Fruit fly (Drosophila melanogaster) whole organism, embryonic: ENCODE results near the gene Lip2.

Source experiments
- Aef1 ChIP-seq: fragments of 200-800 bp; sonication (Bioruptor generic); IDR thresholded peaks from 3 replicates; pipeline ENCODE4 v1.3.6; 2022; ENCODE audit warnings: missing biosample characterization, missing genetic modification characterization
- CG10366 ChIP-seq: fragments of 200-800 bp; sonication (Bioruptor generic); IDR thresholded peaks from 2 replicates; pipeline ENCODE4 v1.3.6; 2022; ENCODE audit warnings: missing biosample characterization, missing genetic modification characterization
- CG10654 ChIP-seq: fragments of 200-800 bp; sonication (Bioruptor generic); optimal IDR thresholded peaks from 2 replicates; lab custom pipeline; 2016; ENCODE audit warnings: missing biosample characterization, missing genetic modification characterization
- CG11696 ChIP-seq: fragments of 200-800 bp; sonication (Bioruptor generic); IDR thresholded peaks from 2 replicates; pipeline ENCODE4 v1.3.6; 2022; ENCODE audit warnings: missing biosample characterization, missing genetic modification characterization
- CG12744 ChIP-seq: fragments of 200-800 bp; sonication (Bioruptor generic); optimal IDR thresholded peaks from 2 replicates; lab custom pipeline; 2016; ENCODE audit warnings: missing biosample characterization, missing genetic modification characterization
- CG13287 ChIP-seq: fragments of 200-800 bp; sonication (Bioruptor generic); IDR thresholded peaks from 2 replicates; pipeline ENCODE4 v1.3.6; 2022; ENCODE audit warnings: missing biosample characterization, missing genetic modification characterization; ENCODE audit not compliant: partially characterized antibody
- CG15696 ChIP-seq: fragments of 200-800 bp; sonication (Bioruptor generic); optimal IDR thresholded peaks from 2 replicates; lab custom pipeline; 2019; ENCODE audit warnings: missing biosample characterization, mild to moderate bottlenecking, missing genetic modification characterization, moderate library complexity
- CG16813 ChIP-seq: fragments of 200-800 bp; sonication (Bioruptor generic); IDR thresholded peaks from 3 replicates; pipeline ENCODE4 v1.3.6; 2022; ENCODE audit warnings: missing biosample characterization, missing genetic modification characterization; ENCODE audit not compliant: partially characterized antibody
- CG17829 ChIP-seq: fragments of 200-800 bp; optimal IDR thresholded peaks from 2 replicates; lab custom pipeline; 2019; ENCODE audit warnings: missing biosample characterization, mild to moderate bottlenecking, missing genetic modification characterization, moderate library complexity
- CG18262 ChIP-seq: fragments of 200-800 bp; optimal IDR thresholded peaks from 3 replicates; lab custom pipeline; 2019; ENCODE audit warnings: missing biosample characterization, mild to moderate bottlenecking, missing genetic modification characterization, moderate library complexity
- CG2116 ChIP-seq: fragments of 200-800 bp; sonication (Bioruptor generic); optimal IDR thresholded peaks from 3 replicates; lab custom pipeline; 2018; ENCODE audit warnings: missing biosample characterization, mild to moderate bottlenecking, missing genetic modification characterization
- CG2202 ChIP-seq: fragments of 200-800 bp; sonication (Bioruptor generic); optimal IDR thresholded peaks from 2 replicates; lab custom pipeline; 2018; ENCODE audit warnings: missing biosample characterization, mild to moderate bottlenecking, missing genetic modification characterization
- CG30020 ChIP-seq: fragments of 200-800 bp; optimal IDR thresholded peaks from 2 replicates; lab custom pipeline; 2019; ENCODE audit warnings: missing biosample characterization, mild to moderate bottlenecking, missing genetic modification characterization, moderate library complexity
- CG3065 ChIP-seq: fragments of 200-800 bp; sonication (Bioruptor generic); optimal IDR thresholded peaks from 2 replicates; lab custom pipeline; 2016; ENCODE audit warnings: missing biosample characterization, missing genetic modification characterization
- CG31441 ChIP-seq: fragments of 200-800 bp; sonication (Bioruptor generic); IDR thresholded peaks from 2 replicates; pipeline ENCODE4 v1.3.6; 2022; ENCODE audit warnings: missing biosample characterization, missing genetic modification characterization
- CG32767 ChIP-seq: fragments of 200-800 bp; sonication (Bioruptor generic); IDR thresholded peaks from 2 replicates; pipeline ENCODE4 v1.3.6; 2022; ENCODE audit warnings: missing biosample characterization, missing genetic modification characterization
- CG34376 ChIP-seq: fragments of 200-800 bp; sonication (Bioruptor generic); optimal IDR thresholded peaks from 2 replicates; lab custom pipeline; 2018; ENCODE audit warnings: missing biosample characterization, mild to moderate bottlenecking, missing genetic modification characterization
- CG4424 ChIP-seq: fragments of 200-800 bp; sonication (Bioruptor generic); optimal IDR thresholded peaks from 3 replicates; lab custom pipeline; 2016; ENCODE audit warnings: missing biosample characterization, missing genetic modification characterization
- CG4707 ChIP-seq: fragments of 200-800 bp; sonication (Bioruptor generic); optimal IDR thresholded peaks from 2 replicates; lab custom pipeline; 2018; ENCODE audit warnings: missing biosample characterization, mild to moderate bottlenecking, missing genetic modification characterization, moderate library complexity
- CG4730 ChIP-seq: fragments of 200-800 bp; sonication (Bioruptor generic); IDR thresholded peaks from 2 replicates; pipeline ENCODE4 v1.3.6; 2022; ENCODE audit warnings: missing biosample characterization, missing genetic modification characterization
- CG6175 ChIP-seq: fragments of 200-800 bp; sonication (Bioruptor generic); IDR thresholded peaks from 3 replicates; pipeline ENCODE4 v1.3.6; 2022; ENCODE audit warnings: missing biosample characterization, missing genetic modification characterization
- CG6272 ChIP-seq: fragments of 200-800 bp; sonication (Bioruptor generic); IDR thresholded peaks from 2 replicates; pipeline ENCODE4 v1.3.6; 2022; ENCODE audit warnings: missing biosample characterization, missing genetic modification characterization
- CG6689 ChIP-seq: fragments of 200-800 bp; sonication (Bioruptor generic); IDR thresholded peaks from 2 replicates; pipeline ENCODE4 v1.3.6; 2022; ENCODE audit warnings: missing biosample characterization, missing genetic modification characterization
- CG6791 ChIP-seq: fragments of 200-800 bp; sonication (Bioruptor generic); IDR thresholded peaks from 3 replicates; pipeline ENCODE4 v1.3.6; 2022; ENCODE audit warnings: missing biosample characterization, missing genetic modification characterization; ENCODE audit not compliant: partially characterized antibody
- CG8089 ChIP-seq: fragments of 200-800 bp; sonication (Bioruptor generic); optimal IDR thresholded peaks from 3 replicates; lab custom pipeline; 2016; ENCODE audit warnings: missing biosample characterization, missing genetic modification characterization
- CG8944 ChIP-seq: fragments of 200-800 bp; sonication (Bioruptor generic); optimal IDR thresholded peaks from 3 replicates; lab custom pipeline; 2016; ENCODE audit warnings: missing biosample characterization, missing genetic modification characterization
- CTCF ChIP-seq: fragments of 200-800 bp; sonication (Bioruptor generic); optimal IDR thresholded peaks from 2 replicates; lab custom pipeline; 2017; ENCODE audit warnings: missing biosample characterization, mild to moderate bottlenecking, missing genetic modification characterization, moderate library complexity
- Doc3 ChIP-seq: fragments of 200-800 bp; sonication (Bioruptor generic); IDR thresholded peaks from 3 replicates; pipeline ENCODE4 v1.3.6; 2022; ENCODE audit warnings: missing biosample characterization, missing genetic modification characterization; ENCODE audit not compliant: partially characterized antibody
- Ets65A ChIP-seq: fragments of 200-800 bp; sonication (Bioruptor generic); peaks from one replicate; lab custom pipeline; 2016; ENCODE audit warnings: missing biosample characterization, missing genetic modification characterization
- H2.0 ChIP-seq: fragments of 200-800 bp; sonication (Bioruptor generic); IDR thresholded peaks from 2 replicates; pipeline ENCODE4 v1.3.6; 2022; ENCODE audit warnings: missing biosample characterization, missing genetic modification characterization
- HLH4C ChIP-seq: fragments of 200-800 bp; sonication (Bioruptor generic); IDR thresholded peaks from 3 replicates; pipeline ENCODE4 v1.3.6; 2022; ENCODE audit warnings: missing biosample characterization, missing genetic modification characterization; ENCODE audit not compliant: partially characterized antibody
- Hmr ChIP-seq: fragments of 200-800 bp; sonication (Bioruptor generic); optimal IDR thresholded peaks from 3 replicates; lab custom pipeline; 2017; ENCODE audit warnings: mild to moderate bottlenecking, missing biosample characterization, missing genetic modification reagents, missing genetic modification characterization
- Hr39 ChIP-seq: fragments of >200 bp; optimal IDR thresholded peaks from 2 replicates; lab custom pipeline; 2017
- Lpt ChIP-seq: fragments of >200 bp; optimal IDR thresholded peaks from 2 replicates; lab custom pipeline; 2018; ENCODE audit warnings: missing biosample characterization, missing genetic modification characterization
- Max ChIP-seq: fragments of 200-800 bp; sonication (Bioruptor generic); optimal IDR thresholded peaks from 2 replicates; lab custom pipeline; 2016; ENCODE audit warnings: missing biosample characterization, mild to moderate bottlenecking, missing genetic modification characterization
- NC2β ChIP-seq: fragments of 200-800 bp; sonication (Bioruptor generic); optimal IDR thresholded peaks from 2 replicates; lab custom pipeline; 2016; ENCODE audit warnings: missing biosample characterization, missing genetic modification characterization
- NK7.1 ChIP-seq: fragments of 200-800 bp; sonication (Bioruptor generic); optimal IDR thresholded peaks from 3 replicates; lab custom pipeline; 2016; ENCODE audit warnings: missing biosample characterization, missing genetic modification characterization
- Rfx ChIP-seq: fragments of 200-800 bp; sonication (Bioruptor generic); IDR thresholded peaks from 2 replicates; pipeline ENCODE4 v1.3.6; 2022; ENCODE audit warnings: missing biosample characterization, missing genetic modification characterization
- caup ChIP-seq: fragments of 200-800 bp; sonication (Bioruptor generic); optimal IDR thresholded peaks from 3 replicates; lab custom pipeline; 2017; ENCODE audit warnings: missing biosample characterization, mild to moderate bottlenecking, missing genetic modification characterization, moderate library complexity; ENCODE audit not compliant: severe bottlenecking
- chm ChIP-seq: fragments of 200-800 bp; sonication (Bioruptor generic); IDR thresholded peaks from 2 replicates; pipeline ENCODE4 v1.3.6; 2022; ENCODE audit warnings: missing biosample characterization, missing genetic modification characterization
- crp ChIP-seq, 2 experiments: fragments of 200-800 bp; sonication (Bioruptor generic); optimal IDR thresholded peaks; 2 replicates in 1 of 2; 3 replicates in 1 of 2; lab custom pipeline; 2017; ENCODE audit warnings: missing biosample characterization in 2 of 2, missing genetic modification characterization in 2 of 2, mild to moderate bottlenecking in 1 of 2, moderate library complexity in 1 of 2
- esg ChIP-seq: fragments of 200-800 bp; sonication (Bioruptor generic); conservative IDR thresholded peaks from 2 replicates; pipeline ENCODE4 v1.3.6; 2022; ENCODE audit warnings: missing biosample characterization, missing genetic modification characterization
- eyg ChIP-seq: fragments of 200-800 bp; sonication (Bioruptor generic); optimal IDR thresholded peaks from 3 replicates; lab custom pipeline; 2016; ENCODE audit warnings: missing biosample characterization, missing genetic modification characterization
- fd96Cb ChIP-seq: fragments of 200-800 bp; sonication (Bioruptor generic); optimal IDR thresholded peaks from 2 replicates; lab custom pipeline; 2018; ENCODE audit warnings: missing biosample characterization, mild to moderate bottlenecking, missing genetic modification characterization, moderate library complexity
- gcm2 ChIP-seq: fragments of 200-800 bp; sonication (Bioruptor generic); optimal IDR thresholded peaks from 2 replicates; lab custom pipeline; 2016; ENCODE audit warnings: missing biosample characterization, missing genetic modification characterization
- insv ChIP-seq, 2 experiments: fragments of 200-800 bp; sonication (Bioruptor generic); optimal IDR thresholded peaks; 3 replicates each; lab custom pipeline; 2016 to 2018; ENCODE audit warnings: missing biosample characterization in 2 of 2, missing genetic modification characterization in 2 of 2
- maf-S ChIP-seq: fragments of 200-800 bp; sonication (Bioruptor generic); optimal IDR thresholded peaks from 2 replicates; lab custom pipeline; 2016; ENCODE audit warnings: missing biosample characterization, missing genetic modification characterization
- nau ChIP-seq: fragments of 200-800 bp; sonication (Bioruptor generic); optimal IDR thresholded peaks from 3 replicates; lab custom pipeline; 2017; ENCODE audit warnings: missing biosample characterization, mild to moderate bottlenecking, missing genetic modification characterization, missing genetic modification reagents
- pnt ChIP-seq: fragments of 200-800 bp; sonication (Bioruptor generic); optimal IDR thresholded peaks from 3 replicates; lab custom pipeline; 2016; ENCODE audit warnings: missing biosample characterization, missing genetic modification characterization
- ttk ChIP-seq: fragments of 200-800 bp; sonication (Bioruptor generic); IDR thresholded peaks from 2 replicates; pipeline ENCODE4 v2.1.2; 2022; ENCODE audit warnings: missing biosample characterization, missing genetic modification characterization
- unc-4 ChIP-seq: fragments of 200-800 bp; sonication (Bioruptor generic); IDR thresholded peaks from 2 replicates; pipeline ENCODE4 v1.3.6; 2022; ENCODE audit warnings: missing biosample characterization, missing genetic modification characterization; ENCODE audit not compliant: partially characterized antibody

Gene Lip2

DNA sequence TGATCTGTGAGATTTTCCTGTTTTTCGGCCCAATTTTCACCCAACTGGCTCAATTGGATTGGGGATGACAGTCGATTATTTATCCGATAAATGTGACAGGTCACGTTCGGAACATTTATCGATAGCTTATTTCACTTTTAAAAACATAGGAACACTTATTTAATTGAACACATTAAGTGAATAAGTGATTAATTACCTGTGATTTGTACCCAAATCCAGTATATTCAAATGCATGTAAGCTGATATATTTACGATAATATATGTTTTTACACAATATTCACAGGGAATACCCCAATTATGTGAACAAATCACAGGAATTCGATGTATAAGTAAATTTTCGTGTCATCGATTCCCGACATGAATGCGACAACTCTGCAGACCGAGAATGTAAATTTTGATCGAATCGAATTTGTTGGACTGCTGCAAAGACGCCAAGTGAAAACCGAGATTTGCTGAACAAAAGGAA, 23.1 kb upstream of the Lip2 start, which contains the start of the genes EMC3 and Dpy-30L1 (continued):
- TF ChIP-seq NK7.1 (GFP tag; lab: Kevin White, UChicago): peak; percentile 26
- no peak for TF ChIP-seq nau (GFP tag; lab: Kevin White, UChicago)
- no peak; the same call in none of the 2 replicates for TF ChIP-seq CG31441 (GFP tag; lab: Robert Waterston, UW)
- peak; percentile 2 for TF ChIP-seq fd96Cb (tag; lab: Kevin White, UChicago)
- TF ChIP-seq CG15696: peak; percentile 41
- TF ChIP-seq CTCF: no peak
- TF ChIP-seq CG8944: peak; percentile 29
- TF ChIP-seq CG30020 (tag; lab: Kevin White, UChicago): peak; percentile 78
- 0 out of 2 replicates have a peak, but pooled peaks have one; percentile 19 for TF ChIP-seq esg
- no peak for TF ChIP-seq Hmr (GFP tag; lab: Kevin White, UChicago)
- no peak for TF ChIP-seq chm (GFP tag; lab: Robert Waterston, UW)
- peak; percentile 45 for TF ChIP-seq CG34376 (GFP tag; lab: Kevin White, UChicago)
- TF ChIP-seq pnt (GFP tag; lab: Kevin White, UChicago): no peak
- peak; percentile 86 for TF ChIP-seq HLH4C (GFP tag; lab: Robert Waterston, UW)
- 0 out of 2 replicates have a peak, but pooled peaks have one; percentile 27 for TF ChIP-seq CG6272
- TF ChIP-seq CG8089 (GFP tag; lab: Kevin White, UChicago): no peak
- TF ChIP-seq CG18262: peak; percentile 66
- peak; percentile 65 for TF ChIP-seq CG6689 (GFP tag; lab: Robert Waterston, UW)
- TF ChIP-seq CG10366 (GFP tag; lab: Robert Waterston, UW): peak; percentile 30; the same call in 1 of the 2 replicates
- TF ChIP-seq crp (GFP tag; optimal IDR thresholded peaks at IDR 0.05; lab: Kevin White, UChicago): peak in 1 of 2 experiments; percentile 30
- TF ChIP-seq insv (GFP tag; optimal IDR thresholded peaks at IDR 0.05; lab: Kevin White, UChicago): peak in 1 of 2 experiments; percentile 86
- TF ChIP-seq CG10654 (GFP tag; lab: Kevin White, UChicago): peak; percentile 37
- peak; percentile 92 for TF ChIP-seq unc-4 (GFP tag; lab: Robert Waterston, UW)
- no peak for TF ChIP-seq ttk (GFP tag; lab: Robert Waterston, UW)
- TF ChIP-seq CG3065 (GFP tag; lab: Kevin White, UChicago): no peak
- peak; percentile 48 for TF ChIP-seq CG4424 (GFP tag; lab: Kevin White, UChicago)
- peak; percentile 48 for TF ChIP-seq H2.0 (GFP tag; lab: Robert Waterston, UW)
- peak; percentile 12 for TF ChIP-seq gcm2 (GFP tag; lab: Kevin White, UChicago)
- TF ChIP-seq Aef1 (GFP tag; lab: Robert Waterston, UW): peak; percentile 36; the same call in 1 of the 3 replicates
- peak; percentile 58 for TF ChIP-seq Max
- TF ChIP-seq caup (GFP tag; lab: Kevin White, UChicago): peak; percentile 10
- TF ChIP-seq Ets65A (GFP tag; lab: Kevin White, UChicago): peak; percentile 92
- peak; percentile 88 for TF ChIP-seq CG16813 (GFP tag; lab: Robert Waterston, UW)
- TF ChIP-seq Rfx (GFP tag; lab: Robert Waterston, UW): peak; percentile 71
- peak; percentile 30 for TF ChIP-seq CG12744 (GFP tag; lab: Kevin White, UChicago)
- no peak for TF ChIP-seq Lpt (GFP tag; lab: Kevin White, UChicago)
- TF ChIP-seq CG32767 (GFP tag; lab: Robert Waterston, UW): 0 out of 2 replicates have a peak, but pooled peaks have one; percentile 25
- no peak for TF ChIP-seq Hr39
- no peak for TF ChIP-seq CG4707 (GFP tag; lab: Kevin White, UChicago)
- peak; percentile 24 for TF ChIP-seq CG2202 (tag; lab: Kevin White, UChicago)
- peak; percentile 35 for TF ChIP-seq NC2β (GFP tag; lab: Kevin White, UChicago)
- no peak for TF ChIP-seq eyg (GFP tag; lab: Kevin White, UChicago)
- no peak for TF ChIP-seq CG11696
- peak; percentile 85 for TF ChIP-seq Doc3 (GFP tag; lab: Robert Waterston, UW)
- TF ChIP-seq CG13287 (GFP tag; lab: Robert Waterston, UW): peak; percentile 92
- peak; percentile 42; the same call in 1 of the 3 replicates for TF ChIP-seq CG6791 (GFP tag; lab: Robert Waterston, UW)
- TF ChIP-seq CG17829 (tag; lab: Kevin White, UChicago): peak; percentile 64
- TF ChIP-seq CG4730 (GFP tag; lab: Robert Waterston, UW): peak; percentile 32; the same call in 1 of the 2 replicates
- no peak for TF ChIP-seq CG6175
- peak; percentile 95 for TF ChIP-seq CG2116 (GFP tag; lab: Kevin White, UChicago)
- TF ChIP-seq maf-S (GFP tag; lab: Kevin White, UChicago): no peak
